Worm (Caenorhabditis elegans) whole organism, L3 larva: Measurements from ENCODE around the gene eelo-2.

Source experiments
- R02D3.7 ChIP-seq: fragments of 150-350 bp; optimal IDR thresholded peaks from 2 replicates; lab custom pipeline; 2014; ENCODE audit warnings: missing biosample characterization, missing genetic modification characterization
- ZK546.5 ChIP-seq: sonication (generic microtip); optimal IDR thresholded peaks from 2 replicates; lab custom pipeline; 2017; ENCODE audit warnings: missing biosample characterization, missing genetic modification characterization
- aly-2 ChIP-seq: fragments of 150-350 bp; optimal IDR thresholded peaks from 2 replicates; lab custom pipeline; 2014; ENCODE audit warnings: missing biosample characterization, missing genetic modification characterization
- ama-1 ChIP-seq: fragments of 150-350 bp; optimal IDR thresholded peaks from 2 replicates; lab custom pipeline; 2018
- ceh-16 ChIP-seq: sonication (generic microtip); optimal IDR thresholded peaks from 2 replicates; lab custom pipeline; 2017; ENCODE audit warnings: missing biosample characterization, missing genetic modification characterization
- egl-27 ChIP-seq: sonication (generic microtip); optimal IDR thresholded peaks from 4 replicates; lab custom pipeline; 2017; ENCODE audit warnings: missing biosample characterization, missing genetic modification reagents, missing genetic modification characterization
- elt-1 ChIP-seq: fragments of 150-350 bp; optimal IDR thresholded peaks from 2 replicates; lab custom pipeline; 2014; ENCODE audit warnings: missing biosample characterization, missing genetic modification characterization
- elt-2 ChIP-seq: sonication (generic microtip); optimal IDR thresholded peaks from 2 replicates; lab custom pipeline; 2016; ENCODE audit warnings: missing genetic modification reagents, mild to moderate bottlenecking, missing genetic modification characterization, missing compliant biosample characterization
- fkh-10 ChIP-seq: sonication (generic microtip); optimal IDR thresholded peaks from 2 replicates; lab custom pipeline; 2017; ENCODE audit warnings: missing biosample characterization, missing genetic modification reagents, missing genetic modification characterization
- fkh-2 ChIP-seq: fragments of 150-350 bp; optimal IDR thresholded peaks from 2 replicates; lab custom pipeline; 2014; ENCODE audit warnings: missing biosample characterization, missing genetic modification reagents, missing genetic modification characterization
- fos-1 ChIP-seq: fragments of 150-350 bp; optimal IDR thresholded peaks from 2 replicates; lab custom pipeline; 2014; ENCODE audit warnings: missing biosample characterization, missing genetic modification characterization
- jun-1 ChIP-seq: fragments of 150-350 bp; optimal IDR thresholded peaks from 2 replicates; lab custom pipeline; 2014; ENCODE audit warnings: missing biosample characterization, missing genetic modification reagents, missing genetic modification characterization
- lin-15B ChIP-seq: fragments of 150-350 bp; optimal IDR thresholded peaks from 2 replicates; lab custom pipeline; 2014; ENCODE audit warnings: missing biosample characterization, missing genetic modification characterization
- lsy-12 ChIP-seq: sonication (generic microtip); optimal IDR thresholded peaks from 2 replicates; lab custom pipeline; 2016; ENCODE audit warnings: mild to moderate bottlenecking, missing genetic modification characterization, missing compliant biosample characterization
- mdl-1 ChIP-seq: fragments of 150-350 bp; optimal IDR thresholded peaks from 2 replicates; lab custom pipeline; 2014; ENCODE audit warnings: missing biosample characterization, missing genetic modification characterization
- mml-1 ChIP-seq: fragments of 150-350 bp; sonication (generic microtip); optimal IDR thresholded peaks from 3 replicates; lab custom pipeline; 2014; ENCODE audit warnings: missing biosample characterization, missing genetic modification characterization
- nhr-11 ChIP-seq: fragments of 150-350 bp; optimal IDR thresholded peaks from 2 replicates; lab custom pipeline; 2014; ENCODE audit warnings: missing biosample characterization, missing genetic modification characterization
- nhr-12 ChIP-seq: fragments of 150-350 bp; optimal IDR thresholded peaks from 2 replicates; lab custom pipeline; 2014; ENCODE audit warnings: missing biosample characterization, missing genetic modification characterization
- nhr-23 ChIP-seq: fragments of 150-350 bp; optimal IDR thresholded peaks from 2 replicates; lab custom pipeline; 2014; ENCODE audit warnings: missing biosample characterization, missing genetic modification reagents, missing genetic modification characterization
- nhr-237 ChIP-seq: fragments of 150-350 bp; optimal IDR thresholded peaks from 2 replicates; lab custom pipeline; 2014; ENCODE audit warnings: missing biosample characterization, missing genetic modification characterization
- nhr-25 ChIP-seq: sonication (generic microtip); optimal IDR thresholded peaks from 2 replicates; lab custom pipeline; 2017; ENCODE audit warnings: missing biosample characterization, missing genetic modification characterization
- nhr-43 ChIP-seq: sonication (generic microtip); optimal IDR thresholded peaks from 2 replicates; lab custom pipeline; 2016; ENCODE audit warnings: mild to moderate bottlenecking, missing genetic modification characterization, missing compliant biosample characterization; ENCODE audit not compliant: poor library complexity, severe bottlenecking
- nhr-76 ChIP-seq: fragments of 150-350 bp; sonication (generic microtip); optimal IDR thresholded peaks from 5 replicates; lab custom pipeline; 2014; ENCODE audit warnings: missing biosample characterization, missing genetic modification characterization
- nhr-77 ChIP-seq: fragments of 150-350 bp; optimal IDR thresholded peaks from 2 replicates; lab custom pipeline; 2014; ENCODE audit warnings: missing biosample characterization, missing genetic modification characterization
- pha-4 ChIP-seq: fragments of 150-350 bp; optimal IDR thresholded peaks from 2 replicates; lab custom pipeline; 2014; ENCODE audit warnings: missing biosample characterization, missing genetic modification reagents, missing genetic modification characterization
- pqm-1 ChIP-seq: fragments of 150-350 bp; optimal IDR thresholded peaks from 2 replicates; lab custom pipeline; 2017; ENCODE audit warnings: missing biosample characterization, missing genetic modification characterization, inconsistent platforms
- sea-2 ChIP-seq: fragments of 150-350 bp; sonication (generic microtip); optimal IDR thresholded peaks from 4 replicates; lab custom pipeline; 2014; ENCODE audit warnings: missing biosample characterization, missing genetic modification reagents, missing genetic modification characterization
- skn-1 ChIP-seq: fragments of 150-350 bp; optimal IDR thresholded peaks from 2 replicates; lab custom pipeline; 2014; ENCODE audit warnings: missing biosample characterization, missing genetic modification characterization
- snpc-4 ChIP-seq: fragments of 150-350 bp; optimal IDR thresholded peaks from 2 replicates; lab custom pipeline; 2014; ENCODE audit warnings: missing biosample characterization, missing genetic modification characterization
- tbx-2 ChIP-seq: sonication (generic microtip); optimal IDR thresholded peaks from 2 replicates; lab custom pipeline; 2016; ENCODE audit warnings: mild to moderate bottlenecking, missing genetic modification characterization, missing compliant biosample characterization
- unc-62 ChIP-seq: fragments of 150-350 bp; sonication (generic microtip); optimal IDR thresholded peaks from 4 replicates; lab custom pipeline; 2014; ENCODE audit warnings: missing biosample characterization, missing genetic modification reagents, missing genetic modification characterization
- zag-1 ChIP-seq: fragments of 150-350 bp; optimal IDR thresholded peaks from 2 replicates; lab custom pipeline; 2014; ENCODE audit warnings: missing biosample characterization, missing genetic modification characterization
- ztf-11 ChIP-seq: fragments of 150-350 bp; optimal IDR thresholded peaks from 2 replicates; lab custom pipeline; 2014; ENCODE audit warnings: missing biosample characterization, missing genetic modification characterization

Gene eelo-2

ce11 chrIV:17223474-17223873 is 26.5 kb upstream of the eelo-2 start, which contains the start of gene Y116A8B.4:
Gene Y116A8B.4 (plus strand): TSS chrIV:17223774.
- TF ChIP-seq R02D3.7 = no peak
- no peak for TF ChIP-seq fos-1 (tag; lab: Kevin White, UChicago)
- no peak for TF ChIP-seq tbx-2
- TF ChIP-seq fkh-2 (tag; lab: Kevin White, UChicago) = no peak
- TF ChIP-seq mml-1 (tag; lab: Kevin White, UChicago) = no peak
- TF ChIP-seq elt-1 = no peak
- TF ChIP-seq pqm-1 (tag; lab: Kevin White, UChicago) = no peak
- no peak for TF ChIP-seq ZK546.5 (tag; lab: Kevin White, UChicago)
- TF ChIP-seq jun-1 (tag; lab: Kevin White, UChicago) = no peak
- TF ChIP-seq ama-1 (lab: Kevin White, UChicago) = no peak
- no peak for TF ChIP-seq pha-4
- TF ChIP-seq, all 47 proteins: peak for 0

ce11 chrIV:17230958-17231357 is 19.0 kb upstream of the eelo-2 start, which contains the start of gene npr-32:
Gene npr-32 (minus strand): TSS chrIV:17231058.
- TF ChIP-seq nhr-76 (tag; lab: Kevin White, UChicago) (no peak), ceh-16 (tag; lab: Kevin White, UChicago) (no peak), nhr-77 (tag; lab: Kevin White, UChicago) (no peak), nhr-237 (tag; lab: Kevin White, UChicago) (no peak), tbx-2 (no peak), nhr-43 (tag; lab: Kevin White, UChicago) (no peak), sea-2 (no peak), fkh-2 (tag; lab: Kevin White, UChicago) (no peak), nhr-25 (tag; lab: Kevin White, UChicago) (no peak), pha-4 (no peak), aly-2 (tag; lab: Kevin White, UChicago) (no peak), ZK546.5 (tag; lab: Kevin White, UChicago) (no peak)

- TF ChIP-seq elt-2 (tag; lab: Kevin White, UChicago) (no peak), mml-1 (tag; lab: Kevin White, UChicago) (no peak), ceh-16 (tag; lab: Kevin White, UChicago) (no peak), snpc-4 (tag; lab: Kevin White, UChicago) (no peak)
Observed at ce11 chrIV:17232899-17233298, 17.0 kb upstream of the eelo-2 start.

ce11 chrIV:17233494-17233893 is 16.4 kb upstream of the eelo-2 start:
- TF ChIP-seq unc-62 (GFP tag; lab: Kevin White, UChicago) (no peak), fkh-10 (GFP tag; lab: Kevin White, UChicago) (peak; percentile 87), elt-2 (tag; lab: Kevin White, UChicago) (no peak)

ce11 chrIV:17237029-17237428 is 12.9 kb upstream of the eelo-2 start:
- TF ChIP-seq nhr-23 (tag; lab: Kevin White, UChicago) = no peak
- TF ChIP-seq fkh-10 (GFP tag; lab: Kevin White, UChicago) = peak; percentile 41
- TF ChIP-seq, all 47 proteins: peak for 1

- peak; percentile 61 for TF ChIP-seq fkh-10 (GFP tag; lab: Kevin White, UChicago)
- TF ChIP-seq aly-2 (tag; lab: Kevin White, UChicago) = no peak
- no peak for TF ChIP-seq ztf-11 (tag; lab: Kevin White, UChicago)
Observed at ce11 chrIV:17238951-17239350, 11.0 kb upstream of the eelo-2 start.

ce11 chrIV:17245200-17245599 is 4.7 kb upstream of the eelo-2 start, which contains the start of gene ZK550.2:
Gene ZK550.2 (plus strand): TSS chrIV:17245584.
- no peak for TF ChIP-seq nhr-12 (tag; lab: Kevin White, UChicago)
- no peak for TF ChIP-seq aly-2 (tag; lab: Kevin White, UChicago)
- TF ChIP-seq pqm-1 (tag; lab: Kevin White, UChicago) = peak; percentile 99
- TF ChIP-seq elt-2 (tag; lab: Kevin White, UChicago) = peak; percentile 99
- TF ChIP-seq R02D3.7 = no peak
- TF ChIP-seq lin-15B (tag; lab: Kevin White, UChicago) = no peak
- no peak for TF ChIP-seq fkh-10 (GFP tag; lab: Kevin White, UChicago)
- peak; percentile 94 for TF ChIP-seq jun-1 (tag; lab: Kevin White, UChicago)
- TF ChIP-seq fos-1 (tag; lab: Kevin White, UChicago) = no peak
- no peak for TF ChIP-seq lsy-12
- TF ChIP-seq zag-1 (tag; lab: Kevin White, UChicago) = no peak
- TF ChIP-seq nhr-11 (tag; lab: Kevin White, UChicago) = no peak
- peak; percentile 36 for TF ChIP-seq pha-4
- TF ChIP-seq skn-1 (tag; lab: Kevin White, UChicago) = peak; percentile 22
- TF ChIP-seq mdl-1 (tag; lab: Kevin White, UChicago) = no peak
- no peak for TF ChIP-seq egl-27
- TF ChIP-seq, all 47 proteins: peak for 5
